Worm (Caenorhabditis elegans) whole organism, L1 larva: Measurements from ENCODE around the gene gst-39.

Experiments used
- ces-1 ChIP-seq: fragments of 150-350 bp; optimal IDR thresholded peaks from 2 replicates; lab custom pipeline; 2014; ENCODE audit warnings: missing biosample characterization, missing genetic modification reagents, missing genetic modification characterization
- elt-3 ChIP-seq, 6 experiments: fragments of 150-350 bp in 1 of 6; sonication (generic microtip); optimal IDR thresholded peaks; 2 replicates each; lab custom pipeline; 2017 to 2018; ENCODE audit warnings: missing biosample characterization in 6 of 6, missing genetic modification characterization in 6 of 6, inconsistent platforms in 1 of 6
- fos-1 ChIP-seq: fragments of 150-350 bp; optimal IDR thresholded peaks from 2 replicates; lab custom pipeline; 2014; ENCODE audit warnings: missing biosample characterization, missing genetic modification characterization
- lin-14 ChIP-seq: fragments of 200-800 bp; sonication (Bioruptor generic); optimal IDR thresholded peaks from 2 replicates; lab custom pipeline; 2018; ENCODE audit warnings: mild to moderate bottlenecking, missing genetic modification characterization, moderate library complexity, missing compliant biosample characterization
- lin-39 ChIP-seq: fragments of 150-350 bp; optimal IDR thresholded peaks from 2 replicates; lab custom pipeline; 2014; ENCODE audit warnings: missing biosample characterization, missing genetic modification reagents, missing genetic modification characterization
- mab-9 ChIP-seq: fragments of 200-800 bp; sonication (Bioruptor generic); IDR thresholded peaks from 2 replicates; pipeline ENCODE4 v1.3.6; 2022; ENCODE audit warnings: missing genetic modification reagents, missing genetic modification characterization, missing compliant biosample characterization
- mep-1 ChIP-seq: fragments of 150-350 bp; optimal IDR thresholded peaks from 2 replicates; lab custom pipeline; 2014; ENCODE audit warnings: missing biosample characterization, missing genetic modification characterization
- nhr-237 ChIP-seq: fragments of 150-350 bp; optimal IDR thresholded peaks from 2 replicates; lab custom pipeline; 2014; ENCODE audit warnings: missing biosample characterization, missing genetic modification characterization
- nhr-71 ChIP-seq: sonication (generic microtip); optimal IDR thresholded peaks from 2 replicates; lab custom pipeline; 2016; ENCODE audit warnings: mild to moderate bottlenecking, missing genetic modification characterization, moderate library complexity, missing compliant biosample characterization
- pax-3 ChIP-seq: fragments of 200-800 bp; sonication (Bioruptor generic); optimal IDR thresholded peaks from 2 replicates; lab custom pipeline; 2018; ENCODE audit warnings: mild to moderate bottlenecking, missing genetic modification characterization, moderate library complexity, missing compliant biosample characterization
- sup-37 ChIP-seq: fragments of 200-800 bp; sonication (Bioruptor generic); optimal IDR thresholded peaks from 2 replicates; lab custom pipeline; 2018; ENCODE audit warnings: mild to moderate bottlenecking, missing genetic modification characterization, missing compliant biosample characterization
- tlp-1 ChIP-seq: fragments of 150-350 bp; optimal IDR thresholded peaks from 2 replicates; lab custom pipeline; 2014; ENCODE audit warnings: missing biosample characterization, missing genetic modification characterization
- unc-86 ChIP-seq: sonication (generic microtip); optimal IDR thresholded peaks from 2 replicates; lab custom pipeline; 2016; ENCODE audit warnings: missing genetic modification characterization, missing compliant biosample characterization
- vab-15 ChIP-seq: sonication (generic microtip); optimal IDR thresholded peaks from 2 replicates; lab custom pipeline; 2017; ENCODE audit warnings: missing genotype, mild to moderate bottlenecking, missing genetic modification characterization, missing compliant biosample characterization
- zip-4 ChIP-seq: fragments of 200-800 bp; sonication (Bioruptor generic); optimal IDR thresholded peaks from 2 replicates; lab custom pipeline; 2018; ENCODE audit warnings: mild to moderate bottlenecking, missing genetic modification characterization, moderate library complexity, missing compliant biosample characterization
- ztf-11 ChIP-seq, 2 experiments: sonication (generic microtip); optimal IDR thresholded peaks; 2 replicates each; lab custom pipeline; 2016 to 2017; ENCODE audit warnings: missing genetic modification characterization in 2 of 2, missing biosample characterization in 1 of 2, missing compliant biosample characterization in 1 of 2
- ztf-4 ChIP-seq: fragments of 150-350 bp; optimal IDR thresholded peaks from 2 replicates; lab custom pipeline; 2014; ENCODE audit warnings: missing biosample characterization, missing genetic modification characterization

Gene gst-39

ce11 chrII:15124193-15124592, 47.5 kb downstream of the gst-39 start, which contains the start of gene Y53F4B.23:
Gene Y53F4B.23 (plus strand): TSS chrII:15124504.
- TF ChIP-seq lin-39 (tag; lab: Kevin White, UChicago) (no peak), elt-3 (tag; optimal IDR thresholded peaks at IDR 0.05; lab: Kevin White, UChicago) (no peak), zip-4 (no peak), ztf-11 (tag; optimal IDR thresholded peaks at IDR 0.05; lab: Kevin White, UChicago) (no peak), ztf-4 (tag; lab: Kevin White, UChicago) (no peak), pax-3 (no peak), nhr-237 (no peak), fos-1 (tag; lab: Kevin White, UChicago) (no peak), mab-9 (GFP tag; lab: Robert Waterston, UW) (no peak), sup-37 (no peak), mep-1 (tag; lab: Kevin White, UChicago) (no peak), tlp-1 (tag; lab: Kevin White, UChicago) (no peak), nhr-71 (tag; lab: Kevin White, UChicago) (no peak), ces-1 (GFP tag; lab: Kevin White, UChicago) (no peak), lin-14 (no peak), unc-86 (no peak), vab-15 (tag; lab: Kevin White, UChicago) (no peak)
